Worm (Caenorhabditis elegans) whole organism, late embryonic: ENCODE measurements around the gene hap-1.

Experiments
- C08G9.2 ChIP-seq: sonication (generic microtip); optimal IDR thresholded peaks from 2 replicates; lab custom pipeline; 2016; ENCODE audit warnings: mild to moderate bottlenecking, missing genetic modification characterization, moderate library complexity, missing compliant biosample characterization
- C38D4.7 ChIP-seq: fragments of 200-800 bp; sonication (Bioruptor generic); optimal IDR thresholded peaks from 2 replicates; lab custom pipeline; 2018; ENCODE audit warnings: mild to moderate bottlenecking, missing genetic modification characterization, moderate library complexity, missing compliant biosample characterization
- che-1 ChIP-seq: sonication (generic microtip); optimal IDR thresholded peaks from 2 replicates; lab custom pipeline; 2016; ENCODE audit warnings: mild to moderate bottlenecking, missing genetic modification characterization, missing compliant biosample characterization
- hlh-8 ChIP-seq: sonication (generic microtip); optimal IDR thresholded peaks from 2 replicates; lab custom pipeline; 2016; ENCODE audit warnings: missing genotype, missing genetic modification characterization, missing compliant biosample characterization
- lim-6 ChIP-seq: sonication (generic microtip); optimal IDR thresholded peaks from 2 replicates; lab custom pipeline; 2016; ENCODE audit warnings: missing genetic modification characterization, missing compliant biosample characterization
- nhr-11 ChIP-seq: fragments of 150-350 bp; optimal IDR thresholded peaks from 2 replicates; lab custom pipeline; 2014; ENCODE audit warnings: missing biosample characterization, missing genetic modification characterization
- pqm-1 ChIP-seq: sonication (generic microtip); optimal IDR thresholded peaks from 2 replicates; lab custom pipeline; 2016; ENCODE audit warnings: missing genetic modification characterization, missing compliant biosample characterization
- tbx-2 ChIP-seq: sonication (generic microtip); optimal IDR thresholded peaks from 2 replicates; lab custom pipeline; 2016; ENCODE audit warnings: missing genetic modification characterization, missing compliant biosample characterization
- unc-55 ChIP-seq: sonication (generic microtip); optimal IDR thresholded peaks from 2 replicates; lab custom pipeline; 2017; ENCODE audit warnings: missing biosample characterization, missing genetic modification reagents, missing genetic modification characterization

- TF ChIP-seq pqm-1 (no peak), unc-55 (peak; percentile 22), che-1 (no peak), C08G9.2 (no peak), nhr-11 (tag; lab: Kevin White, UChicago) (no peak), tbx-2 (tag; lab: Kevin White, UChicago) (no peak), C38D4.7 (GFP tag; lab: Kevin White, UChicago) (no peak), lim-6 (tag; lab: Kevin White, UChicago) (no peak), hlh-8 (tag; lab: Kevin White, UChicago) (no peak)
These were observed 11.1 kb downstream of the hap-1 start, which contains the start of the genes daf-41 and toc-1 for ce11 chrIII:5274715-5275355.
